Worm (Caenorhabditis elegans): ENCODE measurements around the gene dsl-1.
A peak's percentile ranks its signal among the peaks of the same experiment; 100 is the strongest.

ce11 chrIV:1177683-1178082 lies 30.2 kb downstream of the dsl-1 start, which contains the start of gene Y104H12D.2:
- TF ChIP-seq ama-1 (optimal IDR thresholded peaks at IDR 0.05) (no peak), pha-4 (tag; optimal IDR thresholded peaks at IDR 0.05) (peak; percentile 54), tbx-2 (tag; optimal IDR thresholded peaks at IDR 0.05) (no peak)

Data from whole organism, L3 larva.